Worm (Caenorhabditis elegans) whole organism, L4/young adult: ENCODE data around the gene R52.5.

Experiments used
- W03F9.2 ChIP-seq: fragments of 150-350 bp; optimal IDR thresholded peaks from 2 replicates; lab custom pipeline; 2014; ENCODE audit warnings: missing biosample characterization, missing genetic modification characterization
- dao-5 ChIP-seq: sonication (generic microtip); optimal IDR thresholded peaks from 2 replicates; lab custom pipeline; 2016; ENCODE audit warnings: missing genotype, missing genetic modification characterization, moderate library complexity, missing compliant biosample characterization
- him-1 ChIP-seq: sonication (generic microtip); optimal IDR thresholded peaks from 2 replicates; lab custom pipeline; 2016; ENCODE audit warnings: missing genotype, missing genetic modification reagents, missing genetic modification characterization, missing compliant biosample characterization

- TF ChIP-seq him-1 (no peak), dao-5 (tag; lab: Kevin White, UChicago) (no peak), W03F9.2 (tag; lab: Kevin White, UChicago) (no peak)
These were observed 50.9 kb downstream of the R52.5 start, which contains the start of gene F07E5.5 for ce11 chrII:2058985-2059384.
